Fruit fly (Drosophila melanogaster): ENCODE results near the gene Pld3.

DNA sequence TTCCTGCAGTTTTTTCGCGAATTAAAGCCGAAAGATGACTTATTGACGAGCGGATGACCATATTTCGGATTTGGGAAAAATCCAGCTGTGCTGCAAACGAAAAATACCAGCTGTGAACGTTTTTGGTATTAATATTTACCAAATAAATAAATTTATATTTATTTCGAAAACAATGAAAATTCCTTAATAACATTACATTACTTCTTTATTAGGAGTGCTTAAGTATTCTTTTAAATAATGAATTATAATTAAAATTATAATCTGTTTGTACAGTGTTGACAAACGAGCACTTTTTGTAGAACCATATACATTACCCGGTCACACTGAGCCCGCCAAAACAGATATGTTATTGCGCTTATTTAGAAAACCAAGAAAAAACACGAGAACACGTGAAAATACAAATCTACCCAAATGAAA is 21.0 kb downstream of the Pld3 start, which contains the start of the genes bur and Mcm10:
- no peak for TF ChIP-seq Hr96 (GFP tag; optimal IDR thresholded peaks at IDR 0.05)
- TF ChIP-seq CG5204 (GFP tag; optimal IDR thresholded peaks at IDR 0.05): no peak
- no peak for TF ChIP-seq cic (GFP tag; optimal IDR thresholded peaks at IDR 0.05)
- no peak for TF ChIP-seq cnc (optimal IDR thresholded peaks at IDR 0.05)
- no peak for TF ChIP-seq CG12768 (GFP tag; optimal IDR thresholded peaks at IDR 0.05)
